Worm (Caenorhabditis elegans): ENCODE measurements around the gene F46G11.2.

F46G11.2 gene

ce11 chrX:5829175-5829574, 41.2 kb downstream of the F46G11.2 start, which contains the start of gene acp-5:
TSS of gene acp-5 (plus strand) at chrX:5829435.
- peak; percentile 53 for TF ChIP-seq pqm-1 (tag; optimal IDR thresholded peaks at IDR 0.05)
- peak; percentile 51 for TF ChIP-seq elt-2 (tag; optimal IDR thresholded peaks at IDR 0.05)
- no peak for TF ChIP-seq snpc-4 (tag; optimal IDR thresholded peaks at IDR 0.05)
- TF ChIP-seq ceh-28 (tag; optimal IDR thresholded peaks at IDR 0.05), result peak; percentile 9

ce11 chrX:5831827-5832226, 43.9 kb downstream of the F46G11.2 start:
- TF ChIP-seq nhr-67 (tag; optimal IDR thresholded peaks at IDR 0.05) (no peak), skn-1 (tag; optimal IDR thresholded peaks at IDR 0.05) (no peak), aly-2 (tag; optimal IDR thresholded peaks at IDR 0.05) (no peak), ceh-82 (tag; optimal IDR thresholded peaks at IDR 0.05) (no peak), jun-1 (tag; optimal IDR thresholded peaks at IDR 0.05) (peak; percentile 14), pqm-1 (tag; optimal IDR thresholded peaks at IDR 0.05) (peak; percentile 63), nhr-23 (tag; optimal IDR thresholded peaks at IDR 0.05) (no peak), elt-2 (tag; optimal IDR thresholded peaks at IDR 0.05) (peak; percentile 50)

ce11 chrX:5834581-5835481, 46.9 kb downstream of the F46G11.2 start, which contains the start of gene F13D11.4:
TSS of gene F13D11.4 (minus strand) at chrX:5834805.
- no peak for TF ChIP-seq ztf-4 (tag; optimal IDR thresholded peaks at IDR 0.05)
- TF ChIP-seq nhr-43 (tag; optimal IDR thresholded peaks at IDR 0.05; ENCODE audit: poor library complexity, severe bottlenecking), result no peak
- TF ChIP-seq nhr-12 (tag; optimal IDR thresholded peaks at IDR 0.05), result no peak
- TF ChIP-seq ceh-9 (tag; optimal IDR thresholded peaks at IDR 0.05), result no peak
- no peak for TF ChIP-seq ama-1 (optimal IDR thresholded peaks at IDR 0.05)
- TF ChIP-seq fkh-10 (GFP tag; optimal IDR thresholded peaks at IDR 0.05), result no peak
- no peak for TF ChIP-seq mdl-1 (tag; optimal IDR thresholded peaks at IDR 0.05)
- no peak for TF ChIP-seq hmg-11 (tag; optimal IDR thresholded peaks at IDR 0.05)
- no peak for TF ChIP-seq fos-1 (tag; optimal IDR thresholded peaks at IDR 0.05)
- no peak for TF ChIP-seq ZK546.5 (tag; optimal IDR thresholded peaks at IDR 0.05)
- TF ChIP-seq fkh-2 (tag; optimal IDR thresholded peaks at IDR 0.05), result no peak
- no peak for TF ChIP-seq nhr-76 (tag; optimal IDR thresholded peaks at IDR 0.05)
- peak; percentile 81 for TF ChIP-seq pqm-1 (tag; optimal IDR thresholded peaks at IDR 0.05)
- TF ChIP-seq nhr-23 (tag; optimal IDR thresholded peaks at IDR 0.05), result peak; percentile 87
- no peak for TF ChIP-seq lsy-12 (tag; optimal IDR thresholded peaks at IDR 0.05)
- TF ChIP-seq elt-2 (tag; optimal IDR thresholded peaks at IDR 0.05), result peak; percentile 64
- no peak for TF ChIP-seq unc-39 (tag; optimal IDR thresholded peaks at IDR 0.05)
- TF ChIP-seq R02D3.7 (tag; optimal IDR thresholded peaks at IDR 0.05), result no peak
- no peak for TF ChIP-seq nhr-77 (tag; optimal IDR thresholded peaks at IDR 0.05)
- TF ChIP-seq snpc-4 (tag; optimal IDR thresholded peaks at IDR 0.05), result no peak
- no peak for TF ChIP-seq sea-2 (GFP tag; optimal IDR thresholded peaks at IDR 0.05)
- peak; percentile 79 for TF ChIP-seq nhr-25 (tag; optimal IDR thresholded peaks at IDR 0.05)
- no peak for TF ChIP-seq aly-2 (tag; optimal IDR thresholded peaks at IDR 0.05)
- TF ChIP-seq eor-1 (tag; optimal IDR thresholded peaks at IDR 0.05), result no peak
- no peak for TF ChIP-seq ztf-11 (tag; optimal IDR thresholded peaks at IDR 0.05)
- TF ChIP-seq elt-3 (tag; optimal IDR thresholded peaks at IDR 0.05), result no peak
- no peak for TF ChIP-seq elt-1 (tag; optimal IDR thresholded peaks at IDR 0.05)
- peak; percentile 36 for TF ChIP-seq ceh-28 (tag; optimal IDR thresholded peaks at IDR 0.05)
- no peak for TF ChIP-seq nhr-28 (tag; optimal IDR thresholded peaks at IDR 0.05)
- TF ChIP-seq skn-1 (tag; optimal IDR thresholded peaks at IDR 0.05), result no peak
- no peak for TF ChIP-seq jun-1 (tag; optimal IDR thresholded peaks at IDR 0.05)
- no peak for TF ChIP-seq egl-27 (tag; optimal IDR thresholded peaks at IDR 0.05)
- peak; percentile 17 for TF ChIP-seq pha-4 (tag; optimal IDR thresholded peaks at IDR 0.05)
- no peak for TF ChIP-seq nhr-237 (tag; optimal IDR thresholded peaks at IDR 0.05)
- TF ChIP-seq lin-39 (tag; optimal IDR thresholded peaks at IDR 0.05), result no peak
- no peak for TF ChIP-seq nhr-67 (tag; optimal IDR thresholded peaks at IDR 0.05)
- no peak for TF ChIP-seq ceh-16 (tag; optimal IDR thresholded peaks at IDR 0.05)
- no peak for TF ChIP-seq nfya-1 (tag; optimal IDR thresholded peaks at IDR 0.05; ENCODE audit: insufficient read depth)
- no peak for TF ChIP-seq mml-1 (tag; optimal IDR thresholded peaks at IDR 0.05)
- no peak for TF ChIP-seq nhr-11 (tag; optimal IDR thresholded peaks at IDR 0.05)
- TF ChIP-seq egl-5 (tag; optimal IDR thresholded peaks at IDR 0.05), result no peak
- no peak for TF ChIP-seq tbx-2 (tag; optimal IDR thresholded peaks at IDR 0.05)
- no peak for TF ChIP-seq ceh-82 (tag; optimal IDR thresholded peaks at IDR 0.05)
- no peak for TF ChIP-seq unc-62 (GFP tag; optimal IDR thresholded peaks at IDR 0.05)
- TF ChIP-seq lin-15B (tag; optimal IDR thresholded peaks at IDR 0.05), result no peak
- no peak for TF ChIP-seq daf-12 (tag; optimal IDR thresholded peaks at IDR 0.05)
- no peak for TF ChIP-seq zag-1 (tag; optimal IDR thresholded peaks at IDR 0.05)

Measured in whole organism, L3 larva.